Worm (Caenorhabditis elegans): Measurements from ENCODE around the gene cpna-3.

Gene cpna-3

ce11 chrIV:9146819-9147518, 50.3 kb downstream of the cpna-3 start, which contains the start of the genes rpb-12 and aly-2:
Gene rpb-12 (minus strand): TSS chrIV:9146869.
Gene aly-2 (plus strand): TSS chrIV:9147468.
- no peak for TF ChIP-seq F13C5.2 (tag; optimal IDR thresholded peaks at IDR 0.05)
- no peak for TF ChIP-seq ama-1 (optimal IDR thresholded peaks at IDR 0.05)
- no peak for TF ChIP-seq hnd-1 (tag; optimal IDR thresholded peaks at IDR 0.05)
- TF ChIP-seq scrt-1 (GFP tag; IDR thresholded peaks at IDR 0.05): no peak
- no peak for TF ChIP-seq hmg-4 (GFP tag; optimal IDR thresholded peaks at IDR 0.05)
- no peak for TF ChIP-seq B0310.2 (tag; optimal IDR thresholded peaks at IDR 0.05)
- TF ChIP-seq aly-1 (tag; optimal IDR thresholded peaks at IDR 0.05): no peak
- TF ChIP-seq tbx-11 (GFP tag; IDR thresholded peaks at IDR 0.05): no peak
- TF ChIP-seq ceh-13 (GFP tag; optimal IDR thresholded peaks at IDR 0.05): no peak
- no peak for TF ChIP-seq tbx-37 (GFP tag; conservative IDR thresholded peaks at IDR 0.05)
- TF ChIP-seq flt-1 (GFP tag; IDR thresholded peaks at IDR 0.05): no peak
- no peak for TF ChIP-seq hmbx-1 (tag; optimal IDR thresholded peaks at IDR 0.05)
- TF ChIP-seq sea-1 (GFP tag; conservative IDR thresholded peaks at IDR 0.05): no peak
- no peak for TF ChIP-seq pes-1 (GFP tag; IDR thresholded peaks at IDR 0.05)
- TF ChIP-seq ets-7 (tag; optimal IDR thresholded peaks at IDR 0.05): no peak
- TF ChIP-seq tra-4 (tag; optimal IDR thresholded peaks at IDR 0.05): no peak
- TF ChIP-seq ceh-36 (tag; optimal IDR thresholded peaks at IDR 0.05): no peak
